Worm (Caenorhabditis elegans): ENCODE data around the gene ZK1290.11.

DNA sequence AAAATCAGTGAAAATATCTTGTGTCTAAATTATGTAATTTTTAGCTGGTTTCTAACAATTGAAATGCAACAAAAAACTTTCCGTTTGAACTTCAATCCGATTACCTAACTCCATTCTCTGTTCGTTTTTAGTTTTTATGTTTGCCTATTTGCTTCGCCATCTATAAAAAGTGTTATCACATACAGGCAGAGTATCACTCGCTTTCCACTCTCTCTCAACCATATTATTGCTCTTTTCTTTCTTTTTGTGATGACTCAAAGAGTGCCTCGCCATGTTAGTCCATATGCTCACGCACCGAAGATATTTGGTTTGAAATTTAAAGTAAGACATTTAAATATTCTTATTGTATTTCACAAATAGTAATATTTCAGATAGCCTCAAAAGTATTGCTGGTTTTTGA, 26.5 kb downstream of the ZK1290.11 start, which contains the start of gene ZK1290.13:
- TF ChIP-seq dao-5 (tag; optimal IDR thresholded peaks at IDR 0.05) = no peak
- no peak for TF ChIP-seq him-1 (tag; optimal IDR thresholded peaks at IDR 0.05)
- no peak for TF ChIP-seq W03F9.2 (tag; optimal IDR thresholded peaks at IDR 0.05)
